1 fruit fly cellular context compared by ENCODE assay signal in genomic region chr3R:15275158-15275623, dm6.
A peak's percentile ranks its signal among the peaks of the same experiment; 100 is the strongest.
TF ChIP-seq lines count a peak whose summit lies in the region.

Gene Cp190, minus strand, starts transcription at chr3R:15275241.
Gene CG4338, plus strand, starts transcription at chr3R:15275522.

TF ChIP-seq in whole organism, embryonic, 481 proteins besides CTCF, POLR2A, EP300 and RAD21 (continued from another document):
- TF ChIP-seq vnd (GFP tag; IDR thresholded peaks at IDR 0.05; lab: Robert Waterston, UW; ENCODE audit: partially characterized antibody) = peak; percentile 60
- peak; percentile 99 for TF ChIP-seq CG2712 (tag; optimal IDR thresholded peaks at IDR 0.05; lab: Kevin White, UChicago)
- TF ChIP-seq CG9727 (GFP tag; optimal IDR thresholded peaks at IDR 0.05; lab: Kevin White, UChicago) = peak; percentile 99
- peak; percentile 92 for TF ChIP-seq jing (GFP tag; optimal IDR thresholded peaks at IDR 0.05; lab: Kevin White, UChicago)
- peak; percentile 94 for TF ChIP-seq Nf-YC (tag; optimal IDR thresholded peaks at IDR 0.05; lab: Kevin White, UChicago)
- TF ChIP-seq Scr (GFP tag; IDR thresholded peaks at IDR 0.05; lab: Robert Waterston, UW; ENCODE audit: partially characterized antibody) = peak; percentile 76
- TF ChIP-seq Side (GFP tag; optimal IDR thresholded peaks at IDR 0.05; lab: Kevin White, UChicago) = peak; percentile 81
- TF ChIP-seq CG33557 (GFP tag; optimal IDR thresholded peaks at IDR 0.05; lab: Kevin White, UChicago) = peak; percentile 99
- peak in 1 of 2 experiments; percentile 61 for TF ChIP-seq eve (GFP tag; optimal IDR thresholded peaks at IDR 0.05; lab: Kevin White, UChicago)
- no peak for TF ChIP-seq pan (optimal IDR thresholded peaks at IDR 0.05; lab: Kevin White, UChicago)
- peak in 1 of 2 experiments; percentile 97 for TF ChIP-seq pan (GFP tag; optimal IDR thresholded peaks at IDR 0.05 in 1 of 2, IDR thresholded peaks at IDR 0.05 in 1 of 2)
- peak; percentile 43 for TF ChIP-seq gfzf (GFP tag; optimal IDR thresholded peaks at IDR 0.05; lab: Kevin White, UChicago)
- TF ChIP-seq CG11696 (GFP tag; IDR thresholded peaks at IDR 0.05; lab: Robert Waterston, UW) = peak; percentile 80
- peak; percentile 99 for TF ChIP-seq CG10543 (GFP tag; optimal IDR thresholded peaks at IDR 0.05; lab: Kevin White, UChicago)
- TF ChIP-seq fru (optimal IDR thresholded peaks at IDR 0.05; lab: Kevin White, UChicago) = no peak
- TF ChIP-seq CG31388 (GFP tag; optimal IDR thresholded peaks at IDR 0.05; lab: Kevin White, UChicago) = peak; percentile 95
- peak; percentile 98 for TF ChIP-seq Xrp1 (GFP tag; IDR thresholded peaks at IDR 0.05; lab: Robert Waterston, UW)
- peak; percentile 98 for TF ChIP-seq Sox100B (GFP tag; optimal IDR thresholded peaks at IDR 0.05; lab: Kevin White, UChicago)
- peak; percentile 96 for TF ChIP-seq sob (GFP tag; IDR thresholded peaks at IDR 0.05; lab: Robert Waterston, UW)
- peak; percentile 98 for TF ChIP-seq Sox102F (GFP tag; optimal IDR thresholded peaks at IDR 0.05; lab: Kevin White, UChicago)
- peak; percentile 97 for TF ChIP-seq CG12942 (GFP tag; optimal IDR thresholded peaks at IDR 0.05; lab: Kevin White, UChicago)
- TF ChIP-seq Lhr (GFP tag; optimal IDR thresholded peaks at IDR 0.05; lab: Kevin White, UChicago) = peak; percentile 91
- TF ChIP-seq CG4707 (GFP tag; optimal IDR thresholded peaks at IDR 0.05; lab: Kevin White, UChicago) = peak; percentile 92
- peak; percentile 98 for TF ChIP-seq lab (GFP tag; optimal IDR thresholded peaks at IDR 0.05; lab: Kevin White, UChicago)
- TF ChIP-seq CG4424 (GFP tag; optimal IDR thresholded peaks at IDR 0.05; lab: Kevin White, UChicago) = peak; percentile 98
- peak; percentile 90 for TF ChIP-seq CG11560 (tag; IDR thresholded peaks at IDR 0.05; lab: Robert Waterston, UW)
- peak; percentile 91 for TF ChIP-seq sim (GFP tag; IDR thresholded peaks at IDR 0.05; lab: Robert Waterston, UW)
- TF ChIP-seq h (optimal IDR thresholded peaks at IDR 0.05; lab: Kevin White, UChicago) = no peak
- TF ChIP-seq scrt (GFP tag; optimal IDR thresholded peaks at IDR 0.05; lab: Kevin White, UChicago) = peak; percentile 93
- peak; percentile 95 for TF ChIP-seq lbe (GFP tag; optimal IDR thresholded peaks at IDR 0.05; lab: Kevin White, UChicago)
- TF ChIP-seq CG14710 (tag; optimal IDR thresholded peaks at IDR 0.05; lab: Kevin White, UChicago) = peak; percentile 99
- TF ChIP-seq fd3F (GFP tag; optimal IDR thresholded peaks at IDR 0.05; lab: Kevin White, UChicago) = peak; percentile 98
- peak; percentile 96 for TF ChIP-seq CG32767 (GFP tag; IDR thresholded peaks at IDR 0.05; lab: Robert Waterston, UW)
- peak; percentile 94 for TF ChIP-seq Dref (GFP tag; IDR thresholded peaks at IDR 0.05; lab: Robert Waterston, UW)
- TF ChIP-seq gt (GFP tag; IDR thresholded peaks at IDR 0.05; lab: Robert Waterston, UW) = peak; percentile 91
- TF ChIP-seq tgo (GFP tag; IDR thresholded peaks at IDR 0.05; lab: Robert Waterston, UW) = peak; percentile 97
- TF ChIP-seq gce (GFP tag; IDR thresholded peaks at IDR 0.05; lab: Robert Waterston, UW) = peak; percentile 94
- TF ChIP-seq CG17359 (tag; optimal IDR thresholded peaks at IDR 0.05; lab: Kevin White, UChicago) = peak; percentile 98
- no peak for TF ChIP-seq grn (GFP tag; optimal IDR thresholded peaks at IDR 0.05; lab: Kevin White, UChicago)
- TF ChIP-seq CG16815 (GFP tag; optimal IDR thresholded peaks at IDR 0.05; lab: Kevin White, UChicago) = peak; percentile 97
TF ChIP-seq in whole organism, embryonic: peak in this region for 454.
